Fruit fly (Drosophila melanogaster) whole organism: Measurements from ENCODE around the gene CG5808.

ENCODE experiments used
- CG8478 ChIP-seq: fragments of >200 bp; optimal IDR thresholded peaks from 2 replicates; lab custom pipeline; 2018; ENCODE audit warnings: inconsistent platforms
- Dll ChIP-seq: fragments of >200 bp; optimal IDR thresholded peaks from 2 replicates; lab custom pipeline; 2017
- EcR ChIP-seq, 2 experiments: fragments of >200 bp; optimal IDR thresholded peaks; 2 replicates each; lab custom pipeline; 2017; ENCODE audit warnings: missing biosample characterization in 2 of 2, missing genetic modification characterization in 2 of 2, missing genetic modification reagents in 2 of 2
- pan ChIP-seq: fragments of >200 bp; optimal IDR thresholded peaks from 2 replicates; lab custom pipeline; 2017
- psq ChIP-seq: fragments of >200 bp; optimal IDR thresholded peaks from 2 replicates; lab custom pipeline; 2017
- usp ChIP-seq: fragments of >200 bp; optimal IDR thresholded peaks from 2 replicates; lab custom pipeline; 2017; ENCODE audit warnings: missing biosample characterization, missing genetic modification characterization, mixed read lengths

dm6 chr3R:24810844-24811625 lies 5.8 kb downstream of the CG5808 start:
- TF ChIP-seq psq (no peak), EcR (GFP tag; optimal IDR thresholded peaks at IDR 0.05; lab: Kevin White, UChicago) (peak in 1 of 2 experiments; percentile 89), usp (GFP tag; lab: Kevin White, UChicago) (no peak), pan (lab: Kevin White, UChicago) (no peak), CG8478 (no peak), Dll (no peak)
